Worm (Caenorhabditis elegans) whole organism, L4/young adult: Measurements from ENCODE around the gene F09E5.12.

Experiments
- W03F9.2 ChIP-seq: fragments of 150-350 bp; optimal IDR thresholded peaks from 2 replicates; lab custom pipeline; 2014; ENCODE audit warnings: missing biosample characterization, missing genetic modification characterization
- dao-5 ChIP-seq: sonication (generic microtip); optimal IDR thresholded peaks from 2 replicates; lab custom pipeline; 2016; ENCODE audit warnings: missing genotype, missing genetic modification characterization, moderate library complexity, missing compliant biosample characterization
- him-1 ChIP-seq: sonication (generic microtip); optimal IDR thresholded peaks from 2 replicates; lab custom pipeline; 2016; ENCODE audit warnings: missing genotype, missing genetic modification reagents, missing genetic modification characterization, missing compliant biosample characterization

- no peak for TF ChIP-seq him-1 (tag; lab: Kevin White, UChicago)
- TF ChIP-seq W03F9.2 (tag; lab: Kevin White, UChicago), result no peak
- TF ChIP-seq dao-5, result no peak
These were observed 47.7 kb downstream of the F09E5.12 start, which contains the start of gene vhp-1 for ce11 chrII:5322732-5323326.
